Fruit fly (Drosophila melanogaster) Kc167 (cell line): Measurements from ENCODE around the gene stck.

Source experiments
- Myc ChIP-seq: fragments of >200 bp; optimal IDR thresholded peaks from 2 replicates; lab custom pipeline; 2017; ENCODE audit warnings: missing external identifiers
- Sin3A ChIP-seq: fragments of >200 bp; optimal IDR thresholded peaks from 2 replicates; lab custom pipeline; 2018; ENCODE audit warnings: missing external identifiers
- h ChIP-seq: fragments of >200 bp; optimal IDR thresholded peaks from 3 replicates; lab custom pipeline; 2018; ENCODE audit warnings: missing external identifiers
- insv ChIP-seq: fragments of >200 bp; optimal IDR thresholded peaks from 3 replicates; lab custom pipeline; 2018; ENCODE audit warnings: missing external identifiers
- psq ChIP-seq: fragments of >200 bp; optimal IDR thresholded peaks from 2 replicates; lab custom pipeline; 2017; ENCODE audit warnings: missing external identifiers
- ttk ChIP-seq: sonication (Bioruptor generic); optimal IDR thresholded peaks from 2 replicates; lab custom pipeline; 2017; ENCODE audit warnings: missing external identifiers

The stck gene

dm6 chr3R:8368553-8368952 lies 11.8 kb downstream of the stck start:
- TF ChIP-seq ttk (lab: Kevin White, UChicago): no peak
- no peak for TF ChIP-seq Sin3A
- TF ChIP-seq insv: no peak
- TF ChIP-seq Myc (lab: Kevin White, UChicago): no peak
- TF ChIP-seq psq (lab: Kevin White, UChicago): no peak
- TF ChIP-seq h (lab: Kevin White, UChicago): no peak

- no peak for TF ChIP-seq h (lab: Kevin White, UChicago)
- no peak for TF ChIP-seq ttk (lab: Kevin White, UChicago)
- no peak for TF ChIP-seq Myc (lab: Kevin White, UChicago)
- TF ChIP-seq insv: no peak
- no peak for TF ChIP-seq psq (lab: Kevin White, UChicago)
- TF ChIP-seq Sin3A: no peak
Observed at dm6 chr3R:8389636-8390035, 32.9 kb downstream of the stck start.
